Worm (Caenorhabditis elegans) whole organism, L4 larva: ENCODE results near the gene lelo-1.

Experiments used
- D1046.2 ChIP-seq: fragments of 200-800 bp; sonication (Bioruptor generic); IDR thresholded peaks from 2 replicates; pipeline ENCODE4 v1.3.6; 2022; ENCODE audit warnings: missing genetic modification characterization, missing compliant biosample characterization
- F10B5.3 ChIP-seq: sonication (generic microtip); optimal IDR thresholded peaks from 2 replicates; lab custom pipeline; 2016; ENCODE audit warnings: mild to moderate bottlenecking, missing genetic modification characterization, missing compliant biosample characterization
- R02D3.7 ChIP-seq: fragments of 150-350 bp; sonication (generic microtip); optimal IDR thresholded peaks from 3 replicates; lab custom pipeline; 2014; ENCODE audit warnings: missing biosample characterization, missing genetic modification characterization
- T26A8.4 ChIP-seq: fragments of 200-800 bp; sonication (Bioruptor generic); IDR thresholded peaks from 2 replicates; pipeline ENCODE4 v1.3.6; 2022; ENCODE audit warnings: missing genetic modification characterization, missing compliant biosample characterization
- Y105C5A.15 ChIP-seq: fragments of 200-800 bp; sonication (Bioruptor generic); IDR thresholded peaks from 2 replicates; pipeline ENCODE4 v1.3.6; 2022; ENCODE audit warnings: missing genetic modification characterization, missing compliant biosample characterization
- ZK337.2 ChIP-seq: fragments of 200-800 bp; sonication (Bioruptor generic); IDR thresholded peaks from 2 replicates; pipeline ENCODE4 v1.3.6; 2022; ENCODE audit warnings: missing genetic modification reagents, missing genetic modification characterization, missing compliant biosample characterization
- ZK546.5 ChIP-seq, 2 experiments: sonication (generic microtip); optimal IDR thresholded peaks; 2 replicates each; lab custom pipeline; 2017; ENCODE audit warnings: missing biosample characterization in 2 of 2, missing genetic modification characterization in 2 of 2
- ama-1 ChIP-seq: fragments of 150-350 bp; optimal IDR thresholded peaks from 2 replicates; lab custom pipeline; 2014; ENCODE audit warnings: inconsistent platforms, mixed read lengths
- attf-4 ChIP-seq: sonication (generic microtip); optimal IDR thresholded peaks from 3 replicates; lab custom pipeline; 2017; ENCODE audit warnings: missing biosample characterization, missing genetic modification characterization
- ceh-28 ChIP-seq: fragments of 150-350 bp; optimal IDR thresholded peaks from 2 replicates; lab custom pipeline; 2014; ENCODE audit warnings: missing biosample characterization, missing genetic modification reagents, missing genetic modification characterization
- ceh-32 ChIP-seq: sonication (generic microtip); optimal IDR thresholded peaks from 2 replicates; lab custom pipeline; 2016; ENCODE audit warnings: mild to moderate bottlenecking, missing genetic modification characterization, missing compliant biosample characterization; ENCODE audit not compliant: poor library complexity
- ceh-44 ChIP-seq: fragments of 200-800 bp; sonication (Bioruptor generic); IDR thresholded peaks from 2 replicates; pipeline ENCODE4 v1.3.6; 2022; ENCODE audit warnings: missing genetic modification reagents, missing genetic modification characterization, missing compliant biosample characterization
- ceh-62 ChIP-seq: sonication (generic microtip); optimal IDR thresholded peaks from 2 replicates; lab custom pipeline; 2017; ENCODE audit warnings: missing biosample characterization, missing genetic modification characterization
- ces-1 ChIP-seq: fragments of 150-350 bp; sonication (generic microtip); optimal IDR thresholded peaks from 4 replicates; lab custom pipeline; 2014; ENCODE audit warnings: missing biosample characterization, missing genetic modification reagents, missing genetic modification characterization
- daf-12 ChIP-seq: fragments of 150-350 bp; optimal IDR thresholded peaks from 2 replicates; lab custom pipeline; 2014; ENCODE audit warnings: missing biosample characterization, missing genetic modification reagents, missing genetic modification characterization
- daf-16 ChIP-seq, 3 experiments: sonication (generic microtip); optimal IDR thresholded peaks; 2 replicates each; lab custom pipeline; 2016 to 2017; ENCODE audit warnings: missing genetic modification characterization in 3 of 3, missing genetic modification reagents in 3 of 3, mild to moderate bottlenecking in 2 of 3, missing compliant biosample characterization in 2 of 3, missing biosample characterization in 1 of 3, moderate library complexity in 1 of 3
- daf-19 ChIP-seq: fragments of 200-800 bp; sonication (Bioruptor generic); conservative IDR thresholded peaks from 2 replicates; pipeline ENCODE4 v1.3.6; 2022; ENCODE audit warnings: missing genetic modification characterization, missing compliant biosample characterization
- daf-8 ChIP-seq: fragments of 200-800 bp; sonication (Bioruptor generic); IDR thresholded peaks from 2 replicates; pipeline ENCODE4 v1.3.6; 2022; ENCODE audit warnings: missing genetic modification characterization, missing compliant biosample characterization
- dmd-8 ChIP-seq: fragments of 200-800 bp; sonication (Bioruptor generic); IDR thresholded peaks from 2 replicates; pipeline ENCODE4 v1.3.6; 2022; ENCODE audit warnings: missing genetic modification characterization, missing compliant biosample characterization
- dmd-9 ChIP-seq: fragments of 200-800 bp; sonication (Bioruptor generic); IDR thresholded peaks from 2 replicates; pipeline ENCODE4 v1.3.6; 2022; ENCODE audit warnings: missing genetic modification reagents, missing genetic modification characterization, missing compliant biosample characterization
- dpl-1 ChIP-seq: fragments of 150-350 bp; optimal IDR thresholded peaks from 2 replicates; lab custom pipeline; 2014; ENCODE audit warnings: missing biosample characterization, missing genetic modification reagents, missing genetic modification characterization
- duxl-1 ChIP-seq: sonication (generic microtip); optimal IDR thresholded peaks from 2 replicates; lab custom pipeline; 2016; ENCODE audit warnings: mild to moderate bottlenecking, missing genetic modification characterization, moderate library complexity, missing compliant biosample characterization; ENCODE audit not compliant: poor library complexity
- egl-27 ChIP-seq: sonication (generic microtip); optimal IDR thresholded peaks from 3 replicates; lab custom pipeline; 2017; ENCODE audit warnings: missing biosample characterization, missing genetic modification reagents, missing genetic modification characterization
- egl-43 ChIP-seq: fragments of 200-800 bp; sonication (Bioruptor generic); IDR thresholded peaks from 2 replicates; pipeline ENCODE4 v1.3.6; 2022; ENCODE audit warnings: missing genetic modification reagents, missing genetic modification characterization, missing compliant biosample characterization
- hif-1 ChIP-seq, 2 experiments: sonication (generic microtip); optimal IDR thresholded peaks; 2 replicates each; lab custom pipeline; 2016 to 2017; ENCODE audit warnings: missing compliant biosample characterization in 2 of 2, missing genetic modification characterization in 2 of 2, missing genetic modification reagents in 2 of 2, missing genotype in 2 of 2, mild to moderate bottlenecking in 1 of 2
- hmg-1.1 ChIP-seq: fragments of 200-800 bp; sonication (Bioruptor generic); IDR thresholded peaks from 2 replicates; pipeline ENCODE4 v1.3.6; 2022; ENCODE audit warnings: missing genetic modification reagents, missing genetic modification characterization, missing compliant biosample characterization
- lim-7 ChIP-seq: fragments of 200-800 bp; sonication (Bioruptor generic); IDR thresholded peaks from 2 replicates; pipeline ENCODE4 v1.3.6; 2022; ENCODE audit warnings: missing genetic modification characterization, missing compliant biosample characterization
- lin-13 ChIP-seq: fragments of 150-350 bp; optimal IDR thresholded peaks from 2 replicates; lab custom pipeline; 2014; ENCODE audit warnings: missing biosample characterization, missing genetic modification reagents, missing genetic modification characterization
- lin-15B ChIP-seq: fragments of 150-350 bp; sonication (generic microtip); optimal IDR thresholded peaks from 3 replicates; lab custom pipeline; 2014; ENCODE audit warnings: missing biosample characterization, missing genetic modification characterization
- lir-3 ChIP-seq: sonication (generic microtip); optimal IDR thresholded peaks from 2 replicates; lab custom pipeline; 2016; ENCODE audit warnings: mild to moderate bottlenecking, missing genetic modification characterization, missing compliant biosample characterization
- mdt-29 ChIP-seq: fragments of 200-800 bp; sonication (Bioruptor generic); IDR thresholded peaks from 2 replicates; pipeline ENCODE4 v1.3.6; 2022; ENCODE audit warnings: missing genetic modification reagents, missing genetic modification characterization, missing compliant biosample characterization
- mxl-3 ChIP-seq: fragments of 200-800 bp; sonication (Bioruptor generic); optimal IDR thresholded peaks from 2 replicates; lab custom pipeline; 2018; ENCODE audit warnings: mild to moderate bottlenecking, missing genetic modification characterization, missing compliant biosample characterization
- nhr-11 ChIP-seq: fragments of 150-350 bp; optimal IDR thresholded peaks from 2 replicates; lab custom pipeline; 2014; ENCODE audit warnings: missing biosample characterization, missing genetic modification characterization
- nhr-111 ChIP-seq: fragments of 200-800 bp; sonication (Bioruptor generic); optimal IDR thresholded peaks from 2 replicates; lab custom pipeline; 2018; ENCODE audit warnings: mild to moderate bottlenecking, missing genetic modification characterization, missing compliant biosample characterization
- nhr-25 ChIP-seq: sonication (generic microtip); optimal IDR thresholded peaks from 2 replicates; lab custom pipeline; 2017; ENCODE audit warnings: missing genetic modification characterization, mild to moderate bottlenecking, missing compliant biosample characterization, antibody characterized with exemption, moderate library complexity, borderline replicate concordance; ENCODE audit not compliant: insufficient read depth
- nhr-28 ChIP-seq: fragments of 150-350 bp; optimal IDR thresholded peaks from 2 replicates; lab custom pipeline; 2014; ENCODE audit warnings: missing biosample characterization, missing genetic modification characterization
- nhr-48 ChIP-seq: sonication (generic microtip); optimal IDR thresholded peaks from 2 replicates; lab custom pipeline; 2016; ENCODE audit warnings: mild to moderate bottlenecking, missing genetic modification characterization, missing compliant biosample characterization
- nhr-76 ChIP-seq: fragments of 150-350 bp; optimal IDR thresholded peaks from 2 replicates; lab custom pipeline; 2014; ENCODE audit warnings: missing biosample characterization, missing genetic modification characterization
- pha-4 ChIP-seq, 2 experiments: fragments of 150-350 bp in 1 of 2; fragments of 200-800 bp in 1 of 2; sonication (Bioruptor generic) in 1 of 2; IDR thresholded peaks in 1 of 2; optimal IDR thresholded peaks in 1 of 2; 2 replicates each; pipeline versions ENCODE4 v1.3.6 to Lab custom; 2014 to 2022; ENCODE audit warnings: missing genetic modification characterization in 2 of 2, missing genetic modification reagents in 2 of 2, missing biosample characterization in 1 of 2, missing compliant biosample characterization in 1 of 2
- php-3 ChIP-seq: fragments of 200-800 bp; sonication (Bioruptor generic); IDR thresholded peaks from 2 replicates; pipeline ENCODE4 v1.3.6; 2022; ENCODE audit warnings: missing genetic modification reagents, missing genetic modification characterization, missing compliant biosample characterization
- saeg-2 ChIP-seq: fragments of 200-800 bp; sonication (Bioruptor generic); IDR thresholded peaks from 2 replicates; pipeline ENCODE4 v1.3.6; 2022; ENCODE audit warnings: missing genetic modification reagents, missing genetic modification characterization, missing compliant biosample characterization
- skn-1 ChIP-seq: fragments of 150-350 bp; optimal IDR thresholded peaks from 2 replicates; lab custom pipeline; 2014; ENCODE audit warnings: missing biosample characterization, missing genetic modification characterization
- snpc-1.2 ChIP-seq: fragments of 200-800 bp; sonication (Bioruptor generic); IDR thresholded peaks from 2 replicates; pipeline ENCODE4 v1.3.6; 2022; ENCODE audit warnings: missing genetic modification reagents, missing genetic modification characterization, missing compliant biosample characterization
- snpc-4 ChIP-seq: fragments of 150-350 bp; optimal IDR thresholded peaks from 2 replicates; lab custom pipeline; 2014; ENCODE audit warnings: missing biosample characterization, missing genetic modification characterization
- spr-1 ChIP-seq: sonication (generic microtip); optimal IDR thresholded peaks from 2 replicates; lab custom pipeline; 2016; ENCODE audit warnings: mild to moderate bottlenecking, missing genetic modification characterization, missing compliant biosample characterization
- spr-3 ChIP-seq: fragments of 200-800 bp; sonication (Bioruptor generic); optimal IDR thresholded peaks from 2 replicates; lab custom pipeline; 2018; ENCODE audit warnings: mild to moderate bottlenecking, missing genetic modification characterization, missing compliant biosample characterization
- tra-1 ChIP-seq: fragments of 200-800 bp; sonication (Bioruptor generic); IDR thresholded peaks from 2 replicates; pipeline ENCODE4 v1.3.6; 2022; ENCODE audit warnings: missing genetic modification reagents, missing genetic modification characterization, missing compliant biosample characterization
- unc-130 ChIP-seq: sonication (generic microtip); optimal IDR thresholded peaks from 2 replicates; lab custom pipeline; 2016; ENCODE audit warnings: missing genetic modification reagents, missing genetic modification characterization, missing compliant biosample characterization
- zag-1 ChIP-seq: fragments of 150-350 bp; optimal IDR thresholded peaks from 2 replicates; lab custom pipeline; 2014; ENCODE audit warnings: missing biosample characterization, missing genetic modification characterization
- zip-11 ChIP-seq: fragments of 200-800 bp; sonication (Bioruptor generic); IDR thresholded peaks from 2 replicates; pipeline ENCODE4 v1.3.6; 2022; ENCODE audit warnings: missing genetic modification characterization, missing compliant biosample characterization

Gene lelo-1

DNA sequence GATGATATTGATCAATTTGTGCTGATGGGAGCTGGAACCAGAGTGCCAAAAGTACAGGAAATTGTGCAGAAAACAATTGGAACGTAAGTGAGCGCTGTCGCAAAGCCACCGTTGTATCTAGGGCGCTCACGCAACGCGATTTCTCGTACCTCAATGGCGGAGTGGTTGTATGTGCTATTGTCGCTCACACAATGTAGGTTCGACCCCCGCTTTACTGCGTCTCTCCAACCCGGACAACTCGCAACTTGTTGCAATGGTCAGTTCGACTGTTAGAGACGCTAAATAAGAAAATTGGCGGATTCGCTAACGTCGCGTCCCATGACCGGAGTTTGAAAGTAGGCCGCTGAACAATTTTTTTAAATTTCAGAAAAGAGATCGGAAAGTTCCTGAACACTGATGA is 2.3 kb downstream of the lelo-1 start (continued):
- TF ChIP-seq hmg-1.1 (GFP tag; lab: Robert Waterston, UW) (peak; percentile 58), tra-1 (GFP tag; lab: Robert Waterston, UW) (0 out of 2 replicates have a peak, but pooled peaks have one; percentile 45), zip-11 (no peak), pha-4 (GFP tag; IDR thresholded peaks at IDR 0.05; lab: Robert Waterston, UW) (peak; percentile 57; the same call in 1 of the 2 replicates), pha-4 (tag; optimal IDR thresholded peaks at IDR 0.05; lab: Kevin White, UChicago) (no peak), php-3 (peak; percentile 67; the same call in 1 of the 2 replicates), ceh-32 (tag; lab: Kevin White, UChicago) (no peak), F10B5.3 (tag; lab: Kevin White, UChicago) (no peak), egl-27 (tag; lab: Kevin White, UChicago) (no peak), snpc-1.2 (GFP tag; lab: Robert Waterston, UW) (peak; percentile 77), unc-130 (GFP tag; lab: Kevin White, UChicago) (peak; percentile 13), ZK546.5 (tag; optimal IDR thresholded peaks at IDR 0.05; lab: Kevin White, UChicago) (no peak), dpl-1 (GFP tag; lab: Kevin White, UChicago) (peak; percentile 40), lin-15B (tag; lab: Kevin White, UChicago) (no peak), lin-13 (no peak), nhr-11 (no peak), snpc-4 (tag; lab: Kevin White, UChicago) (no peak), D1046.2 (GFP tag; lab: Robert Waterston, UW) (peak; percentile 77; the same call in 1 of the 2 replicates), zag-1 (no peak), hif-1 (tag; optimal IDR thresholded peaks at IDR 0.05; lab: Kevin White, UChicago) (no peak), mxl-3 (GFP tag; lab: Kevin White, UChicago) (peak; percentile 56), spr-3 (GFP tag; lab: Kevin White, UChicago) (peak; percentile 9), dmd-9 (GFP tag; lab: Robert Waterston, UW) (0 out of 2 replicates have a peak, but pooled peaks have one; percentile 35), nhr-111 (GFP tag; lab: Kevin White, UChicago) (peak; percentile 10), Y105C5A.15 (GFP tag; lab: Robert Waterston, UW) (peak; percentile 21; the same call in 1 of the 2 replicates), skn-1 (tag; lab: Kevin White, UChicago) (no peak), ZK337.2 (GFP tag; lab: Robert Waterston, UW) (0 out of 2 replicates have a peak, but pooled peaks have one; percentile 25), ceh-62 (tag; lab: Kevin White, UChicago) (no peak), egl-43 (GFP tag; lab: Robert Waterston, UW) (no peak), lir-3 (tag; lab: Kevin White, UChicago) (peak; percentile 77), duxl-1 (tag; lab: Kevin White, UChicago) (peak; percentile 18), attf-4 (tag; lab: Kevin White, UChicago) (no peak), spr-1 (tag; lab: Kevin White, UChicago) (peak; percentile 45), saeg-2 (GFP tag; lab: Robert Waterston, UW) (no peak), T26A8.4 (GFP tag; lab: Robert Waterston, UW) (no peak), nhr-48 (tag; lab: Kevin White, UChicago) (peak; percentile 30), ama-1 (lab: Kevin White, UChicago) (no peak), daf-8 (GFP tag; lab: Robert Waterston, UW) (no peak), mdt-29 (GFP tag; lab: Robert Waterston, UW) (0 out of 2 replicates have a peak, but pooled peaks have one; percentile 29), daf-16 (GFP tag; optimal IDR thresholded peaks at IDR 0.05; lab: Kevin White, UChicago) (peak in 1 of 2 experiments; percentile 54), daf-16 (tag; optimal IDR thresholded peaks at IDR 0.05; lab: Kevin White, UChicago) (peak; percentile 39), dmd-8 (GFP tag; lab: Robert Waterston, UW) (peak; percentile 78), daf-12 (no peak), nhr-25 (no peak), R02D3.7 (tag; lab: Kevin White, UChicago) (no peak), daf-19 (GFP tag; lab: Robert Waterston, UW) (peak; percentile 22; the same call in 1 of the 2 replicates), ceh-28 (tag; lab: Kevin White, UChicago) (no peak), ceh-44 (GFP tag; lab: Robert Waterston, UW) (no peak), lim-7 (peak; percentile 70), nhr-76 (no peak), nhr-28 (tag; lab: Kevin White, UChicago) (peak; percentile 3), ces-1 (GFP tag; lab: Kevin White, UChicago) (no peak)
